Fruit fly (Drosophila melanogaster): ENCODE measurements around the gene Task7.
A peak's percentile ranks its signal among the peaks of the same experiment; 100 is the strongest.

Gene Task7

DNA sequence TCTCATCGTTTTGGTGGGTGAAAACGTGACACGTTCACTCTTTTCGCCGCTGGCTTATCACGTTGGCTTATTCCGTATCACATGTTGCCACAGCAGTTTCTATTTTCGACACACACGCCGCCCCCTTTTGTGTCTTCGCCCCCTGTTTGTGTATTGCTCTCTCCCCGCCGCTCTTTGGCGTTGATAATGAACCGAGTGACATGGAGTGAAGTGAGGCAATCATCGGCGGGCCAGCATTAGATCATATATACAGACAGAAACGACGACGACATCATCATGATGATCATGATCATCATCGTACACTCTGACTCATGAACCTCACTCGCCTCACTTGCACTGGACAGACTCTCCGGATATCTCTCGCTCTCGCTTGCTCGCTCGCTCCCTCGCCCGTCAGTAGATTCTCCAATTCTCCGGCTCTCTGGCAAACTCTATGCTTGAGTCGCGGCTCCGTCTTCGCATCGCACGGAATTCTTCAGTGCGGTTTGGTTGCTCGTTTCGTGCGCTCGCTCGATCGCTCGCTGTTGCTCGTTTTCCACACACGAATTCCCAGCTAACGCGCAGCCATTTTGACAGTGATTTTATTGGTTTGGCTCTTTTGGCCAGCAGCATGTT is 24.4 kb upstream of the Task7 start (continued):
- TF ChIP-seq CG9797 (GFP tag; optimal IDR thresholded peaks at IDR 0.05), result no peak
- no peak for TF ChIP-seq CG31224 (GFP tag; IDR thresholded peaks at IDR 0.05)
- TF ChIP-seq CG4404 (GFP tag; IDR thresholded peaks at IDR 0.05), result no peak
- TF ChIP-seq ato (GFP tag; IDR thresholded peaks at IDR 0.05; ENCODE audit: partially characterized antibody), result no peak
- TF ChIP-seq ranshi (GFP tag; IDR thresholded peaks at IDR 0.05), result no peak
- no peak for TF ChIP-seq ara (GFP tag; IDR thresholded peaks at IDR 0.05)
- TF ChIP-seq odd (GFP tag; optimal IDR thresholded peaks at IDR 0.05), result peak; percentile 10
- TF ChIP-seq fu2 (GFP tag; optimal IDR thresholded peaks at IDR 0.05), result no peak
- no peak for TF ChIP-seq Opbp (GFP tag; IDR thresholded peaks at IDR 0.05; ENCODE audit: partially characterized antibody)
- peak; percentile 4 for TF ChIP-seq CHES-1-like (GFP tag; optimal IDR thresholded peaks at IDR 0.05)
- peak; percentile 35 for TF ChIP-seq org-1 (GFP tag; optimal IDR thresholded peaks at IDR 0.05)
- no peak for TF ChIP-seq CG4820 (GFP tag; optimal IDR thresholded peaks at IDR 0.05)
- TF ChIP-seq CG30431 (GFP tag; optimal IDR thresholded peaks at IDR 0.05), result no peak
- no peak for TF ChIP-seq CG5180 (GFP tag; optimal IDR thresholded peaks at IDR 0.05)
- no peak for TF ChIP-seq CG12219 (GFP tag; optimal IDR thresholded peaks at IDR 0.05)
- TF ChIP-seq CkIIα-i1 (GFP tag; IDR thresholded peaks at IDR 0.05), result no peak
- TF ChIP-seq Chrac-16 (GFP tag; optimal IDR thresholded peaks at IDR 0.05), result no peak
- no peak for TF ChIP-seq CG33213 (GFP tag; optimal IDR thresholded peaks at IDR 0.05)
- no peak for TF ChIP-seq Optix (GFP tag; IDR thresholded peaks at IDR 0.05)
- no peak for TF ChIP-seq tin (GFP tag; optimal IDR thresholded peaks at IDR 0.05)
- TF ChIP-seq CG32767 (GFP tag; IDR thresholded peaks at IDR 0.05), result no peak
- no peak for TF ChIP-seq hb (GFP tag; IDR thresholded peaks at IDR 0.05; ENCODE audit: partially characterized antibody)
- peak; percentile 5 for TF ChIP-seq disco-r (GFP tag; optimal IDR thresholded peaks at IDR 0.05)
- peak; percentile 37; the same call in 1 of the 2 replicates for TF ChIP-seq CG42726 (GFP tag; IDR thresholded peaks at IDR 0.05; ENCODE audit: partially characterized antibody)
- no peak for TF ChIP-seq CG6272 (GFP tag; IDR thresholded peaks at IDR 0.05)
- TF ChIP-seq CG13123 (GFP tag; optimal IDR thresholded peaks at IDR 0.05), result no peak
- TF ChIP-seq CG9876 (GFP tag; optimal IDR thresholded peaks at IDR 0.05), result no peak
- peak; percentile 51 for TF ChIP-seq oc (tag; optimal IDR thresholded peaks at IDR 0.05)
- no peak for TF ChIP-seq CG7839 (tag; optimal IDR thresholded peaks at IDR 0.05)
- no peak for TF ChIP-seq dmrt11E (tag; optimal IDR thresholded peaks at IDR 0.05)
- no peak for TF ChIP-seq zfh2 (GFP tag; optimal IDR thresholded peaks at IDR 0.05)
- TF ChIP-seq jigr1 (GFP tag; IDR thresholded peaks at IDR 0.05), result no peak
- no peak for TF ChIP-seq psq (GFP tag; optimal IDR thresholded peaks at IDR 0.05)
- TF ChIP-seq H15 (GFP tag; IDR thresholded peaks at IDR 0.05), result no peak
- TF ChIP-seq row (GFP tag; IDR thresholded peaks at IDR 0.05), result no peak; the same call in 2 of the 3 replicates
- TF ChIP-seq caup (GFP tag; optimal IDR thresholded peaks at IDR 0.05; ENCODE audit: severe bottlenecking), result no peak
- no peak for TF ChIP-seq CG11560 (tag; IDR thresholded peaks at IDR 0.05)
- TF ChIP-seq CG14014 (GFP tag; IDR thresholded peaks at IDR 0.05), result peak; percentile 9; the same call in 1 of the 2 replicates
- TF ChIP-seq CG14441 (GFP tag; IDR thresholded peaks at IDR 0.05), result no peak
- TF ChIP-seq B-H2 (GFP tag; optimal IDR thresholded peaks at IDR 0.05), result no peak
- no peak for TF ChIP-seq CG9215 (GFP tag; IDR thresholded peaks at IDR 0.05)
- TF ChIP-seq gfzf (GFP tag; optimal IDR thresholded peaks at IDR 0.05), result no peak
- TF ChIP-seq cas (GFP tag; IDR thresholded peaks at IDR 0.05), result no peak
- TF ChIP-seq wek (GFP tag; optimal IDR thresholded peaks at IDR 0.05), result no peak
- no peak for TF ChIP-seq CoRest (tag; optimal IDR thresholded peaks at IDR 0.05)
- TF ChIP-seq ATbp (GFP tag; optimal IDR thresholded peaks at IDR 0.05), result no peak
- peak in 1 of 2 experiments; percentile 90 for TF ChIP-seq Pdp1 (GFP tag; optimal IDR thresholded peaks at IDR 0.05)
- no peak for TF ChIP-seq CG9817 (tag; optimal IDR thresholded peaks at IDR 0.05)
- no peak for TF ChIP-seq CG8924 (tag; optimal IDR thresholded peaks at IDR 0.05)
- TF ChIP-seq MESR4 (GFP tag; optimal IDR thresholded peaks at IDR 0.05), result no peak
- TF ChIP-seq CG4854 (GFP tag; optimal IDR thresholded peaks at IDR 0.05), result no peak

All from whole organism, embryonic.